Fruit fly (Drosophila melanogaster) whole organism, embryonic: ENCODE data around the gene CG17376.

Experiments
- Aef1 ChIP-seq: fragments of 200-800 bp; sonication (Bioruptor generic); IDR thresholded peaks from 3 replicates; pipeline ENCODE4 v1.3.6; 2022; ENCODE audit warnings: missing biosample characterization, missing genetic modification characterization
- CG10321 ChIP-seq: fragments of 200-800 bp; sonication (Bioruptor generic); IDR thresholded peaks from 2 replicates; pipeline ENCODE4 v1.3.6; 2022; ENCODE audit warnings: missing biosample characterization, missing genetic modification characterization
- CG11093 ChIP-seq: fragments of 200-800 bp; sonication (Bioruptor generic); IDR thresholded peaks from 3 replicates; pipeline ENCODE4 v1.3.6; 2022; ENCODE audit warnings: missing biosample characterization, missing genetic modification characterization
- CG11504 ChIP-seq: fragments of 200-800 bp; sonication (Bioruptor generic); optimal IDR thresholded peaks from 3 replicates; lab custom pipeline; 2019; ENCODE audit warnings: missing biosample characterization, mild to moderate bottlenecking, missing genetic modification characterization, moderate library complexity
- CG11695 ChIP-seq: fragments of 200-800 bp; sonication (Bioruptor generic); IDR thresholded peaks from 3 replicates; pipeline ENCODE4 v1.3.6; 2022; ENCODE audit warnings: missing biosample characterization, missing genetic modification characterization
- CG14965 ChIP-seq: fragments of 200-800 bp; sonication (Bioruptor generic); optimal IDR thresholded peaks from 2 replicates; lab custom pipeline; 2016; ENCODE audit warnings: missing biosample characterization, missing genetic modification characterization, borderline replicate concordance
- CG15601 ChIP-seq: fragments of 200-800 bp; sonication (Bioruptor generic); optimal IDR thresholded peaks from 3 replicates; lab custom pipeline; 2019; ENCODE audit warnings: missing biosample characterization, mild to moderate bottlenecking, missing genetic modification characterization, moderate library complexity
- CG30403 ChIP-seq: fragments of 200-800 bp; sonication (Bioruptor generic); optimal IDR thresholded peaks from 3 replicates; lab custom pipeline; 2016; ENCODE audit warnings: missing biosample characterization, missing genetic modification characterization
- CG31441 ChIP-seq: fragments of 200-800 bp; sonication (Bioruptor generic); IDR thresholded peaks from 2 replicates; pipeline ENCODE4 v1.3.6; 2022; ENCODE audit warnings: missing biosample characterization, missing genetic modification characterization
- CG4730 ChIP-seq: fragments of 200-800 bp; sonication (Bioruptor generic); IDR thresholded peaks from 2 replicates; pipeline ENCODE4 v1.3.6; 2022; ENCODE audit warnings: missing biosample characterization, missing genetic modification characterization
- CG4854 ChIP-seq: fragments of 200-800 bp; sonication (Bioruptor generic); optimal IDR thresholded peaks from 2 replicates; lab custom pipeline; 2016; ENCODE audit warnings: missing biosample characterization, missing genetic modification characterization, inconsistent platforms
- CG5180 ChIP-seq: fragments of 200-800 bp; sonication (Bioruptor generic); optimal IDR thresholded peaks from 3 replicates; lab custom pipeline; 2017; ENCODE audit warnings: missing biosample characterization, missing genetic modification characterization, mild to moderate bottlenecking, moderate library complexity, missing genetic modification reagents
- CG6254 ChIP-seq: fragments of 200-800 bp; sonication (Bioruptor generic); optimal IDR thresholded peaks from 3 replicates; lab custom pipeline; 2017; ENCODE audit warnings: mild to moderate bottlenecking, missing biosample characterization, missing genetic modification reagents, missing genetic modification characterization
- CG6683 ChIP-seq: fragments of 200-800 bp; sonication (Bioruptor generic); optimal IDR thresholded peaks from 2 replicates; lab custom pipeline; 2017; ENCODE audit warnings: missing biosample characterization, mild to moderate bottlenecking, missing genetic modification characterization, missing genetic modification reagents
- CG7963 ChIP-seq: fragments of 200-800 bp; sonication (Bioruptor generic); IDR thresholded peaks from 3 replicates; pipeline ENCODE4 v1.3.6; 2022; ENCODE audit warnings: missing biosample characterization, missing genetic modification characterization; ENCODE audit not compliant: partially characterized antibody
- CG8290 ChIP-seq, 3 experiments: fragments of 200-800 bp; sonication (Bioruptor generic); optimal IDR thresholded peaks; 2 replicates each; lab custom pipeline; 2016 to 2019; ENCODE audit warnings: missing biosample characterization in 3 of 3, missing genetic modification characterization in 3 of 3, mild to moderate bottlenecking in 2 of 3, moderate library complexity in 1 of 3
- CG8924 ChIP-seq: fragments of 200-800 bp; optimal IDR thresholded peaks from 3 replicates; lab custom pipeline; 2019; ENCODE audit warnings: missing biosample characterization, mild to moderate bottlenecking, missing genetic modification characterization, moderate library complexity
- D19B ChIP-seq: fragments of 200-800 bp; sonication (Bioruptor generic); optimal IDR thresholded peaks from 2 replicates; lab custom pipeline; 2017; ENCODE audit warnings: missing biosample characterization, mild to moderate bottlenecking, missing genetic modification characterization
- Doc2 ChIP-seq: fragments of 200-800 bp; sonication (Bioruptor generic); IDR thresholded peaks from 2 replicates; pipeline ENCODE4 v1.3.6; 2022; ENCODE audit warnings: missing biosample characterization, missing genetic modification characterization
- E2f1 ChIP-seq: fragments of 200-800 bp; sonication (Bioruptor generic); IDR thresholded peaks from 2 replicates; pipeline ENCODE4 v1.3.6; 2022; ENCODE audit warnings: missing biosample characterization, missing genetic modification characterization
- Ets97D ChIP-seq: fragments of 200-800 bp; sonication (Bioruptor generic); optimal IDR thresholded peaks from 3 replicates; lab custom pipeline; 2016; ENCODE audit warnings: missing biosample characterization, missing genetic modification characterization
- Fer3 ChIP-seq: fragments of 200-800 bp; sonication (Bioruptor generic); optimal IDR thresholded peaks from 2 replicates; lab custom pipeline; 2018; ENCODE audit warnings: missing biosample characterization, mild to moderate bottlenecking, missing genetic modification characterization, moderate library complexity
- Gug ChIP-seq: fragments of 200-800 bp; sonication (Bioruptor generic); IDR thresholded peaks from 4 replicates; pipeline ENCODE4 v1.3.6; 2022; ENCODE audit warnings: missing biosample characterization, missing genetic modification characterization
- H2.0 ChIP-seq: fragments of 200-800 bp; sonication (Bioruptor generic); IDR thresholded peaks from 2 replicates; pipeline ENCODE4 v1.3.6; 2022; ENCODE audit warnings: missing biosample characterization, missing genetic modification characterization
- HLHmδ ChIP-seq: fragments of 200-800 bp; sonication (Bioruptor generic); optimal IDR thresholded peaks from 2 replicates; lab custom pipeline; 2018; ENCODE audit warnings: missing biosample characterization, mild to moderate bottlenecking, missing genetic modification characterization, moderate library complexity
- Hand ChIP-seq: fragments of 200-800 bp; sonication (Bioruptor generic); optimal IDR thresholded peaks from 2 replicates; lab custom pipeline; 2017; ENCODE audit warnings: mild to moderate bottlenecking, missing biosample characterization, missing genetic modification reagents, missing genetic modification characterization
- Hmr ChIP-seq: fragments of 200-800 bp; sonication (Bioruptor generic); optimal IDR thresholded peaks from 3 replicates; lab custom pipeline; 2017; ENCODE audit warnings: mild to moderate bottlenecking, missing biosample characterization, missing genetic modification reagents, missing genetic modification characterization
- Hr51 ChIP-seq, 2 experiments: fragments of 200-800 bp; sonication (Bioruptor generic); optimal IDR thresholded peaks; 2 replicates in 1 of 2; 3 replicates in 1 of 2; lab custom pipeline; 2016 to 2018; ENCODE audit warnings: missing biosample characterization in 2 of 2, missing genetic modification characterization in 2 of 2, mild to moderate bottlenecking in 1 of 2, moderate library complexity in 1 of 2
- Nf-YC ChIP-seq: fragments of 200-800 bp; optimal IDR thresholded peaks from 3 replicates; lab custom pipeline; 2019; ENCODE audit warnings: missing biosample characterization, mild to moderate bottlenecking, missing genetic modification characterization, moderate library complexity
- Side ChIP-seq: fragments of 200-800 bp; sonication (Bioruptor generic); optimal IDR thresholded peaks from 2 replicates; lab custom pipeline; 2016; ENCODE audit warnings: missing biosample characterization, missing genetic modification characterization
- Sin3A ChIP-seq: fragments of >200 bp; optimal IDR thresholded peaks from 2 replicates; lab custom pipeline; 2018
- Trl ChIP-seq, 3 experiments: fragments of >200 bp in 2 of 3; fragments of 200-800 bp in 1 of 3; sonication (Bioruptor generic) in 1 of 3; optimal IDR thresholded peaks; 2 replicates in 1 of 3; 3 replicates in 2 of 3; lab custom pipeline; 2016 to 2017; ENCODE audit warnings: missing biosample characterization in 1 of 3, missing genetic modification characterization in 1 of 3
- dpn ChIP-seq, 2 experiments: fragments of 200-800 bp; sonication (Bioruptor generic); optimal IDR thresholded peaks; 3 replicates each; lab custom pipeline; 2016; ENCODE audit warnings: missing biosample characterization in 2 of 2, missing genetic modification characterization in 2 of 2
- dysf ChIP-seq: fragments of 200-800 bp; sonication (Bioruptor generic); IDR thresholded peaks from 3 replicates; pipeline ENCODE4 v1.3.6; 2022; ENCODE audit warnings: missing biosample characterization, missing genetic modification characterization
- ems ChIP-seq: fragments of 200-800 bp; sonication (Bioruptor generic); optimal IDR thresholded peaks from 3 replicates; lab custom pipeline; 2016; ENCODE audit warnings: missing biosample characterization, missing genetic modification characterization
- fd96Cb ChIP-seq: fragments of 200-800 bp; sonication (Bioruptor generic); optimal IDR thresholded peaks from 2 replicates; lab custom pipeline; 2018; ENCODE audit warnings: missing biosample characterization, mild to moderate bottlenecking, missing genetic modification characterization, moderate library complexity
- grn ChIP-seq: fragments of 200-800 bp; sonication (Bioruptor generic); optimal IDR thresholded peaks from 3 replicates; lab custom pipeline; 2017; ENCODE audit warnings: missing biosample characterization, missing genetic modification characterization
- mirr ChIP-seq: fragments of 200-800 bp; sonication (Bioruptor generic); optimal IDR thresholded peaks from 3 replicates; lab custom pipeline; 2018; ENCODE audit warnings: missing biosample characterization, mild to moderate bottlenecking, missing genetic modification characterization
- pita ChIP-seq: fragments of 200-800 bp; sonication (Bioruptor generic); optimal IDR thresholded peaks from 2 replicates; lab custom pipeline; 2017; ENCODE audit warnings: missing biosample characterization, mild to moderate bottlenecking, missing genetic modification characterization
- prd ChIP-seq, 3 experiments: fragments of >200 bp in 2 of 3; fragments of 200-800 bp in 1 of 3; sonication (Bioruptor generic) in 1 of 3; optimal IDR thresholded peaks in 2 of 3; IDR thresholded peaks in 1 of 3; 2 replicates in 2 of 3; 3 replicates in 1 of 3; pipeline versions ENCODE4 v1.3.6 to Lab custom; 2017 to 2022; ENCODE audit warnings: missing biosample characterization in 1 of 3, missing genetic modification characterization in 1 of 3
- pros ChIP-seq: fragments of 200-800 bp; sonication (Bioruptor generic); optimal IDR thresholded peaks from 3 replicates; lab custom pipeline; 2019; ENCODE audit warnings: missing biosample characterization, mild to moderate bottlenecking, missing genetic modification characterization, moderate library complexity
- row ChIP-seq: fragments of 200-800 bp; sonication (Bioruptor generic); IDR thresholded peaks from 3 replicates; pipeline ENCODE4 v1.3.6; 2022; ENCODE audit warnings: missing biosample characterization, missing genetic modification characterization
- sd ChIP-seq: fragments of 200-800 bp; sonication (Bioruptor generic); optimal IDR thresholded peaks from 3 replicates; lab custom pipeline; 2018; ENCODE audit warnings: missing biosample characterization, mild to moderate bottlenecking, missing genetic modification characterization, moderate library complexity
- sens ChIP-seq: fragments of 200-800 bp; sonication (Bioruptor generic); peaks from one replicate; lab custom pipeline; 2016; ENCODE audit warnings: missing biosample characterization, missing genetic modification characterization
- slp2 ChIP-seq: fragments of 200-800 bp; sonication (Bioruptor generic); optimal IDR thresholded peaks from 2 replicates; lab custom pipeline; 2016; ENCODE audit warnings: missing biosample characterization, missing genetic modification characterization
- unpg ChIP-seq: fragments of 200-800 bp; sonication (Bioruptor generic); optimal IDR thresholded peaks from 3 replicates; lab custom pipeline; 2018; ENCODE audit warnings: missing biosample characterization, mild to moderate bottlenecking, missing genetic modification characterization, moderate library complexity
- wdn ChIP-seq: fragments of 200-800 bp; sonication (Bioruptor generic); IDR thresholded peaks from 2 replicates; pipeline ENCODE4 v1.3.6; 2022; ENCODE audit warnings: missing biosample characterization, missing genetic modification characterization
- z ChIP-seq: fragments of 200-800 bp; sonication (Bioruptor generic); IDR thresholded peaks from 3 replicates; pipeline ENCODE4 v1.3.6; 2022; ENCODE audit warnings: missing biosample characterization, missing genetic modification characterization

Gene CG17376

dm6 chr2L:6794956-6795522, 5.7 kb downstream of the CG17376 start (continued):
- TF ChIP-seq sd (tag; lab: Kevin White, UChicago), result peak; percentile 52
- TF ChIP-seq pita (GFP tag; lab: Kevin White, UChicago), result no peak
- no peak for TF ChIP-seq HLHmδ
- no peak for TF ChIP-seq CG14965 (GFP tag; lab: Kevin White, UChicago)
- no peak for TF ChIP-seq Doc2
- peak; percentile 47 for TF ChIP-seq slp2 (GFP tag; lab: Kevin White, UChicago)
- TF ChIP-seq wdn, result no peak
- TF ChIP-seq Ets97D (GFP tag; lab: Kevin White, UChicago), result no peak
- no peak for TF ChIP-seq CG8290 (GFP tag; optimal IDR thresholded peaks at IDR 0.05; lab: Kevin White, UChicago)
- peak in 1 of 2 experiments; percentile 26 for TF ChIP-seq CG8290 (tag; optimal IDR thresholded peaks at IDR 0.05; lab: Kevin White, UChicago)
- peak; percentile 35 for TF ChIP-seq fd96Cb (tag; lab: Kevin White, UChicago)
- TF ChIP-seq dpn (GFP tag; optimal IDR thresholded peaks at IDR 0.05; lab: Kevin White, UChicago), result peak in 1 of 2 experiments; percentile 4
- TF ChIP-seq CG4730 (GFP tag; lab: Robert Waterston, UW), result no peak
- TF ChIP-seq CG15601 (tag; lab: Kevin White, UChicago), result peak; percentile 80
- TF ChIP-seq pros (GFP tag; lab: Kevin White, UChicago), result no peak
- TF ChIP-seq Aef1 (GFP tag; lab: Robert Waterston, UW), result no peak
- TF ChIP-seq Side (GFP tag; lab: Kevin White, UChicago), result peak; percentile 24
- no peak for TF ChIP-seq grn
- TF ChIP-seq Fer3 (tag; lab: Kevin White, UChicago), result peak; percentile 13
- no peak for TF ChIP-seq Sin3A (lab: Kevin White, UChicago)
- peak; percentile 39 for TF ChIP-seq CG11504 (tag; lab: Kevin White, UChicago)
- peak; percentile 2 for TF ChIP-seq D19B (GFP tag; lab: Kevin White, UChicago)
- peak; percentile 30 for TF ChIP-seq CG30403 (GFP tag; lab: Kevin White, UChicago)
- no peak for TF ChIP-seq mirr
- no peak for TF ChIP-seq CG10321
- TF ChIP-seq Hmr (GFP tag; lab: Kevin White, UChicago), result no peak
- TF ChIP-seq Nf-YC, result no peak
- TF ChIP-seq CG11695 (GFP tag; lab: Robert Waterston, UW), result no peak
- peak; percentile 74 for TF ChIP-seq z (GFP tag; lab: Robert Waterston, UW)
- peak; percentile 17; the same call in 1 of the 4 replicates for TF ChIP-seq Gug (GFP tag; lab: Robert Waterston, UW)
- TF ChIP-seq CG6683 (GFP tag; lab: Kevin White, UChicago), result no peak
- peak in 1 of 2 experiments; percentile 29 for TF ChIP-seq Hr51 (GFP tag; optimal IDR thresholded peaks at IDR 0.05; lab: Kevin White, UChicago)
- no peak for TF ChIP-seq CG7963
- no peak for TF ChIP-seq CG6254 (GFP tag; lab: Kevin White, UChicago)
- TF ChIP-seq dysf, result peak; percentile 41; the same call in 1 of the 3 replicates
- TF ChIP-seq Hand (GFP tag; lab: Kevin White, UChicago), result no peak
- peak in 1 of 2 experiments; percentile 14 for TF ChIP-seq Trl (optimal IDR thresholded peaks at IDR 0.05; lab: Kevin White, UChicago)
- no peak for TF ChIP-seq Trl (GFP tag; optimal IDR thresholded peaks at IDR 0.05; lab: Kevin White, UChicago)
- TF ChIP-seq E2f1 (GFP tag; lab: Robert Waterston, UW), result 0 out of 2 replicates have a peak, but pooled peaks have one; percentile 28
- TF ChIP-seq CG5180 (GFP tag; lab: Kevin White, UChicago), result no peak
- no peak for TF ChIP-seq CG8924 (tag; lab: Kevin White, UChicago)
- peak; percentile 38 for TF ChIP-seq ems (GFP tag; lab: Kevin White, UChicago)
- TF ChIP-seq unpg (GFP tag; lab: Kevin White, UChicago), result peak; percentile 15
- TF ChIP-seq CG4854 (GFP tag; lab: Kevin White, UChicago), result no peak
- peak; percentile 52; the same call in 2 of the 3 replicates for TF ChIP-seq row (GFP tag; lab: Robert Waterston, UW)
- TF ChIP-seq CG31441 (GFP tag; lab: Robert Waterston, UW), result 0 out of 2 replicates have a peak, but pooled peaks have one; percentile 15
- TF ChIP-seq CG11093, result no peak
- TF ChIP-seq prd (optimal IDR thresholded peaks at IDR 0.05; lab: Kevin White, UChicago), result no peak
- TF ChIP-seq prd (GFP tag; IDR thresholded peaks at IDR 0.05; lab: Robert Waterston, UW), result peak; percentile 52; the same call in 2 of the 3 replicates
- TF ChIP-seq H2.0 (GFP tag; lab: Robert Waterston, UW), result peak; percentile 9; the same call in 1 of the 2 replicates
- peak; percentile 80 for TF ChIP-seq sens
